Fruit fly (Drosophila melanogaster) whole organism: ENCODE results near the gene Gcna.

Experiments
- CG8478 ChIP-seq: fragments of >200 bp; optimal IDR thresholded peaks from 2 replicates; lab custom pipeline; 2018; ENCODE audit warnings: inconsistent platforms
- Dll ChIP-seq: fragments of >200 bp; optimal IDR thresholded peaks from 2 replicates; lab custom pipeline; 2017
- EcR ChIP-seq, 2 experiments: fragments of >200 bp; optimal IDR thresholded peaks; 2 replicates each; lab custom pipeline; 2017; ENCODE audit warnings: missing biosample characterization in 2 of 2, missing genetic modification characterization in 2 of 2, missing genetic modification reagents in 2 of 2
- pan ChIP-seq: fragments of >200 bp; optimal IDR thresholded peaks from 2 replicates; lab custom pipeline; 2017
- psq ChIP-seq: fragments of >200 bp; optimal IDR thresholded peaks from 2 replicates; lab custom pipeline; 2017
- usp ChIP-seq: fragments of >200 bp; optimal IDR thresholded peaks from 2 replicates; lab custom pipeline; 2017; ENCODE audit warnings: missing biosample characterization, missing genetic modification characterization, mixed read lengths

Gcna gene

DNA sequence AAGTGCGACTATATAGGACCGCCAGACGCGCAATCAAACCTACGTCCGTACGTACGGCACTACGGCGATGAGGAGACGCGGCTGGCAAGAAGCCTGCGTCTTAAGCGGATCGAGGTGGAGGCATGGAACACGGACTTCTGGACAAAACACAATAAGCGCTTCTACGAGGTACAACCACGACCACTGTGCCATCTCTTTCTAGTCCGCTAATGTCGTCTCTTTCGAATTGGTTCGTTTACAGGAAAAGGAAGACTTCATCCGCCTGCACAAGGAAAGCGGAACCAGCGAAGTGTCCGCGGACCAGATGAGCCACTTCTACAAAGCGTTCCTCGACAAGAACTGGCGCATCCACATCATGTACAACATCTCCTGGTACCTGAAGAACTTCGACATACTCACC lies 15.1 kb upstream of the Gcna start:
- TF ChIP-seq usp (GFP tag; lab: Kevin White, UChicago) (no peak), CG8478 (lab: Kevin White, UChicago) (no peak), psq (lab: Kevin White, UChicago) (no peak), Dll (lab: Kevin White, UChicago) (no peak), pan (lab: Kevin White, UChicago) (no peak), EcR (GFP tag; optimal IDR thresholded peaks at IDR 0.05; lab: Kevin White, UChicago) (no peak)

DNA sequence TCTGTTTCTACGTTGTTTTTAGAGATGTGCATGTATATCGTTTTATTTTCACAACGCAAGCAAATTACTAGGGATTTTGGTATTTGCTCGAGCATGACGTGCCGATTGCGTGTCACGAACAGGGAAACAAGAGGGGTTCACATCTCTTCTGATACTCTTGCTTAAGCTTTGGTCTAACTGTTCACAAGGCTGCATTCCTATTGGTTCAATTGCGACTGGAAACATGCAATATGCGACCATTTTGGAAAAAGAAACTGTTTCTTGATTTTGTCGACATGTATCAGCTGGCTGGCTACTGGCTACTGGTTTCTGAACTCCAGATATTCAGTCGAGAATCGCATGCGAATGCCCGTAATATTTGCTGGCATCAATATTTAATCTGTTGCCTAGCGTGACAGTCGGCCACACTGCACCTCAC lies 14.5 kb upstream of the Gcna start, which contains the start of gene Coa8:
Coa8 (plus strand) TSS at position 144 of the 418 bp plus-strand sequence.
- TF ChIP-seq Dll (lab: Kevin White, UChicago) = no peak
- TF ChIP-seq psq (lab: Kevin White, UChicago) = no peak
- no peak for TF ChIP-seq EcR (GFP tag; optimal IDR thresholded peaks at IDR 0.05; lab: Kevin White, UChicago)

DNA sequence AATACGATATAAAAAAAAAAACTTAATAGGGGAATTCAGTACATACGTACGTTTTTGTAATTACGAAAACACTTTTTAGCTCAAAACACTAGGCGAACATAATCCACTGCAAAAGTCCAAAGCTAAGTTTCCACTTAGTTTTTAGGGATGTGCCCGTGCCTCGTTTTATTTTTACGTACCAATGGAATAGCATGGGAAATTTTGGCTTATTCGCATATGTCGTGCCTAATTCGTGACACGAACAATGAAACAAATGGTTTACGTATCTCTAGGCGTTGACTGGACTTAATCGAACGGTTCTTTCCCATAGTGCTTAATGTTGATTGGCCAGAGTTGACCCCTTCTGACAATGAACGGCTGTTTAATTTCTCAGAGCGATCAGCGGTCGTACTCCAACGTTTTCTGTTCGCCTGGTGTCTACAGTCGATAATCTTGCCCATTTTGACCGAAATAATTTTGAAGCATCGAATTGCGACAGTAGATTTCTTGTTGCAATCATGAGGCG lies 14.0 kb upstream of the Gcna start, which contains the start of gene CG14818:
CG14818 (minus strand) TSS at position 169 of the 505 bp plus-strand sequence.
- TF ChIP-seq usp (GFP tag; lab: Kevin White, UChicago) = no peak
- no peak for TF ChIP-seq pan (lab: Kevin White, UChicago)
- no peak for TF ChIP-seq Dll (lab: Kevin White, UChicago)
- no peak for TF ChIP-seq CG8478 (lab: Kevin White, UChicago)
- TF ChIP-seq EcR (GFP tag; optimal IDR thresholded peaks at IDR 0.05; lab: Kevin White, UChicago) = no peak
- no peak for TF ChIP-seq psq (lab: Kevin White, UChicago)

DNA sequence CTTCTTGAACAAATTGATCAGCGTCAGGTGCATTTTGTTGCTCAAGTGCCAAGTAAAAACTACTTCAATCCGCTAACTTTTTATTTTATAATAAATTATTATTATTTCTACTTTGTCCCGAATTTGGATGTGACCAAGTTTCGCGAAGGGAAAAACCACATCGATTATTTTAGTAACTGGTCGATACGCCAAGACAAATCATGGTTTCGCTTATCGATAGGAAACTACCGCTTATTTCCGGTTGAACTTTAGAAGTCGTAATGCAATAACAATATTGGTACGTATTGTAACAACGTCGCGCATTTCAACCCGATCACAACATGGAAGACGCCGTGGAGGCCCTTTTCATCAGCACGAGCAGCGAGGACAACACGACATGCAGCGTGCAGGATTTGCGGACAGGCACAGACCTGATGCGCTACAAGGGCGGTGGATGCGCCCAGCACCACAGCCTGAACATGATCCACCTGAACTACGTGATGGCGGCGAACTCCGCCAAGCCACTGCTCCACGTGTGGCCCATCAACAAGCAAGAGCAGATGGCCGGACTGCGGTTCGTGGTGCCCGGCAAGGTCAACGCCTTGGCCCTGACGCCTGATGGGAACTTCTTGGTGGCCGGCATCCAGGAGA lies 11.6 kb upstream of the Gcna start, which contains the start of the genes CG14817 and CG14805:
CG14817 (minus strand) TSS at position 164 of the 630 bp plus-strand sequence.
CG14805 (plus strand) TSS at position 211 of the 630 bp plus-strand sequence.
- TF ChIP-seq pan (lab: Kevin White, UChicago) = no peak
- no peak for TF ChIP-seq EcR (GFP tag; optimal IDR thresholded peaks at IDR 0.05; lab: Kevin White, UChicago)
- TF ChIP-seq usp (GFP tag; lab: Kevin White, UChicago) = no peak
- TF ChIP-seq Dll (lab: Kevin White, UChicago) = no peak
- no peak for TF ChIP-seq CG8478 (lab: Kevin White, UChicago)
- no peak for TF ChIP-seq psq (lab: Kevin White, UChicago)

DNA sequence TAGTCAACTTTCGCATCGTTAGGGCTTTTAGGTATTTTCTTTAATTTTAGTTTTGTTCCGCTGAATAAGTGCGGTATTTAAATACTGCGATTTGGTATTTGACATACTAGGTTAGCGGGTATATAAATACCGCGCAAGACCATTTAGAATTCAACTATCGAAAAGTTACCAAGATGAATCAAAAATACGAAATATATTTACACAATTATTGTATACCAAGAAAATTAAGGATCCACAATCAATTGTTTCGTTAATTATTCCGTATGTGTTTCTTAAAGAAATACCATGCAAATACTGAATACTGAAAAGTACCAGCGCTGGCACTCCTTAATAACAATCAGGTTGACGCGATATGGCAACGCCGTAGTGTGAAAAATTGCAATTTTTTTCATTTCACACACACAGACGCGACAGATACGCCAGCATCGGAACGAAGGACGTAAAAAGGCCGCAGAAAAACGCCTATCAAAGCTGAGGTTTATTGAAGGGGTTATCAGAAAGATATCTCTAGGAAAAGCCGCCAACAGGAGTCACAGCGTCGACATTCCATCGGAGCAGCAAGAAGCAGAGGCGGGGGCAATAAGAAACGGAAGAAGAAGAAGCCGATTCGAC lies 8.0 kb upstream of the Gcna start, which contains the start of the genes Pgam5 and Vps26:
Pgam5 (minus strand) TSS at position 51 of the 612 bp plus-strand sequence.
Vps26 (plus strand) TSS at position 339 of the 612 bp plus-strand sequence.
- TF ChIP-seq Dll (lab: Kevin White, UChicago) (no peak), pan (lab: Kevin White, UChicago) (no peak), usp (GFP tag; lab: Kevin White, UChicago) (no peak), psq (lab: Kevin White, UChicago) (no peak), EcR (GFP tag; optimal IDR thresholded peaks at IDR 0.05; lab: Kevin White, UChicago) (no peak), CG8478 (lab: Kevin White, UChicago) (no peak)

DNA sequence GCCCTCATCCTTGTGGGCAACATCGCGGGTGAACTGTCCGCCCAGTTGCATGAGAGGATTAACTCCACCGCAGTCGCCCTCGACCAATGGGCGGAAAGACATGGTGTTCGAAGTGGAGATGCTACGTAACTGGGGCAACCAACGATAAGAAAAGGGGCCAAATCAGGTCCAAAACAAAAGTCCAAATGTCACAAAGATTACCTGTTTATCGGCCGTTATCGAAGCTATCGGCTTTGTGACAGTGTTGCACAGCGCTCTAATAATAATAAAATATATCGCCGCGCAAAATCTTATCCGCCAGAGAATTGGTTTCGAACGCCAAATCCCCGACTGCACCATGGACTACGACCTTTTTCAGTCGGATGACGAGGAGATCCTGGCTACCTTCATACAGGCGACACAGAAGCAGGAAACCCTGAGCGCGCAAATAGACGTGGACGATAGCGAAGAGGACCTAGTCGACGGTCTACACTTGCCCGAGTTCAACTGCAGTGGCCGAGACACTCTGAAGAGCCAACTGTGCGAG lies 3.0 kb upstream of the Gcna start, which contains the start of the genes CG14803 and Pex5:
CG14803 (plus strand) TSS at position 285 of the 526 bp plus-strand sequence.
Pex5 (minus strand) TSS at position 476 of the 526 bp plus-strand sequence.
- TF ChIP-seq pan (lab: Kevin White, UChicago) = no peak
- no peak for TF ChIP-seq psq (lab: Kevin White, UChicago)
- no peak for TF ChIP-seq usp (GFP tag; lab: Kevin White, UChicago)
- TF ChIP-seq EcR (GFP tag; optimal IDR thresholded peaks at IDR 0.05; lab: Kevin White, UChicago) = no peak
- no peak for TF ChIP-seq Dll (lab: Kevin White, UChicago)
- no peak for TF ChIP-seq CG8478 (lab: Kevin White, UChicago)

DNA sequence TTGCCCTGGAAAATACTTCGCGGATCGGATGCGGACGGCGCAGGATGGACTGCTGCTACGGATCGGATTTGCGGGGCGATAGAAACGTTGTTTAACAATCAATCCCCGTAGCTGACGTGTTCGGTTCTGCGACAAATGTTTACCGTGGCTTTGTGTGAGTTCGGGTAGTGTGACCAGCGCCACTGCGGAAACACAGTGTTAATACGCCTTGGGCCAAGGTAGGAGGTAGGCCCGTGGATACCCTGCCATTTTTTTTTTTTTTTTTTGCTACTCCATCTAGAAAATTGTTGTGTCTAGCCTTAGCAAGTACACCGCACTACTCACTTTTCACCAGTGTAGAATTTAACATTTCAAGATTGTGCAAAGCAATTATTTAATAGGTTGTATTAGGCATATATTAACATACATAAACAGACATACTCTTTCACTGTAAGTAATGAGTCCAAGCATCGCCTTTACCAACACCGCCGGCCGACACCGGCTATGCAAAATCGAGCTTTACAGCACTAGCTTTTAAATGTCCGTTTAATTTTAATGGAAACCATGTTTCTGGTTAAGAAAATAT lies 3.9 kb downstream of the Gcna start, which contains the start of gene deltaCOP:
deltaCOP (minus strand) TSS at position 171 of the 565 bp plus-strand sequence.
- TF ChIP-seq usp (GFP tag; lab: Kevin White, UChicago) (no peak), pan (lab: Kevin White, UChicago) (peak; percentile 70)

DNA sequence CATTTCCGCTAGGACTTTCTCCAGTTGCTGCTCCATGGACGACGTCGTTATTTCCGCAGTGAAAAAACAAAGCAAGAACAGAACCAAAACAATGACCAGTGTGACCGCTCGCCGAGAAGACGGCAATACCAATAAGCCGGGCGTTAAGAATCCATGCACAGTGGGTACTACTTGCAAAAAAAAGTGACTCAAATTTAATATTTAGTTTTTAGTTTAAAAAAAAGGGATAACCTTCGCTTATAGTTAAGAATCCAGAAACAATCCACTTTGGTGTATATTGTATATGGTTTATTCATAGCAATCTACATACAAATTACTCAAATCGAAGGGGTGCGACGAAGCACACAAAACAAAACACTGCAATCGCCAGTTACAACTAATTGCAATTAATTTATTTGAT lies 6.8 kb downstream of the Gcna start, which contains the start of gene Lamtor5:
Lamtor5 (minus strand) TSS at position 105 of the 400 bp plus-strand sequence.
- no peak for TF ChIP-seq Dll (lab: Kevin White, UChicago)
- no peak for TF ChIP-seq psq (lab: Kevin White, UChicago)
- TF ChIP-seq usp (GFP tag; lab: Kevin White, UChicago) = no peak
- TF ChIP-seq EcR (GFP tag; optimal IDR thresholded peaks at IDR 0.05; lab: Kevin White, UChicago) = no peak
- no peak for TF ChIP-seq pan (lab: Kevin White, UChicago)
- TF ChIP-seq CG8478 (lab: Kevin White, UChicago) = no peak

DNA sequence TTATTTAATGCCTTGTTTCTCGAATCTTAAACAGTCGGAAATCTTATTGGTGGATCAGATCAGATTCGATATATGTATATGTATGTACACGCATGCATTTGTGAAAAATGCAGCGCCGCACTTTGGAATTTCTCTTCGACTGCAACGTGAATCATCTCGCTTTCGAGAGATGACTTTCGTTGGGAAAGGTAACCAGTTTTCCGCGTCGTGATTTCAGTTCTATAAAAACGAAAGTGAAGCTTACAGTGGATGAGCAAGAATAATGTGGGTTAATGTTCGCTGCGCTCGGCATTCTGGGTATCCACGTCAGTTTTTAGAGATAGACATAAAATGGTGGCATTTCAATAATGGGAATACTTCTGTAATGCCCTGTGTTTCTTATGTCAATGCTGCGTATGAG lies 9.0 kb downstream of the Gcna start:
- TF ChIP-seq pan (lab: Kevin White, UChicago) = no peak
- TF ChIP-seq Dll (lab: Kevin White, UChicago) = no peak
- no peak for TF ChIP-seq psq (lab: Kevin White, UChicago)
- TF ChIP-seq usp (GFP tag; lab: Kevin White, UChicago) = no peak
- no peak for TF ChIP-seq EcR (GFP tag; optimal IDR thresholded peaks at IDR 0.05; lab: Kevin White, UChicago)

DNA sequence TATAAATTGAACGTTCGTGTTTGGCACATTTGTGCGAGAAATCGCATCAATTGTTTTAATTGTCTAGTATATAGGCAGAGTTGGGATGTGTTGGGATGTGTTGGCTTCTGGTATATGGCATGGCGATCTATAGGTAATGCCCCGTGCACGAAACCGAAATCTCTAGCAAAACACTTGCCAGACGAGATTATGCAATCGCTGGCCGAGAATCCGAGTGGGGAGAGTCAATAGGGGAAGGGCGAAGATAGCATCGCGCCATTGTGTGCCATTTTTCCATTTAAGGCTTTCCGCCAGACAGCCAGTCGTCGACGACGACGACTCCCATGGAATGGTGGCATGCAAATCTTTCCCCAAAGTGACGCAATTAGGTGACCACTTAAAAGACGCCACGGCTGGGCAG lies 10.8 kb downstream of the Gcna start:
- TF ChIP-seq pan (lab: Kevin White, UChicago) = no peak
- no peak for TF ChIP-seq Dll (lab: Kevin White, UChicago)
- TF ChIP-seq psq (lab: Kevin White, UChicago) = no peak
